Worm (Caenorhabditis elegans) whole organism, L4 larva: Measurements from ENCODE around the gene srh-298.
"Not testable (repeated sequence)": the region's sequence is repeated elsewhere in the genome, so short reads cannot be mapped to it uniquely, and the experiment has no call there.

ENCODE experiments used
- R02D3.7 ChIP-seq: fragments of 150-350 bp; sonication (generic microtip); optimal IDR thresholded peaks from 3 replicates; lab custom pipeline; 2014; ENCODE audit warnings: missing biosample characterization, missing genetic modification characterization
- ceh-44 ChIP-seq: fragments of 200-800 bp; sonication (Bioruptor generic); IDR thresholded peaks from 2 replicates; pipeline ENCODE4 v1.3.6; 2022; ENCODE audit warnings: missing genetic modification reagents, missing genetic modification characterization, missing compliant biosample characterization
- fos-1 ChIP-seq: fragments of 150-350 bp; optimal IDR thresholded peaks from 2 replicates; lab custom pipeline; 2014; ENCODE audit warnings: missing biosample characterization, missing genetic modification characterization
- lin-13 ChIP-seq: fragments of 150-350 bp; optimal IDR thresholded peaks from 2 replicates; lab custom pipeline; 2014; ENCODE audit warnings: missing biosample characterization, missing genetic modification reagents, missing genetic modification characterization
- lir-3 ChIP-seq: sonication (generic microtip); optimal IDR thresholded peaks from 2 replicates; lab custom pipeline; 2016; ENCODE audit warnings: mild to moderate bottlenecking, missing genetic modification characterization, missing compliant biosample characterization
- lsy-2 ChIP-seq, 2 experiments: fragments of 150-350 bp in 1 of 2; sonication (generic microtip) in 1 of 2; optimal IDR thresholded peaks; 2 replicates each; lab custom pipeline; 2014 to 2017; ENCODE audit warnings: missing biosample characterization in 2 of 2, missing genetic modification characterization in 2 of 2
- mep-1 ChIP-seq: fragments of 150-350 bp; sonication (generic microtip); optimal IDR thresholded peaks from 3 replicates; lab custom pipeline; 2014; ENCODE audit warnings: missing biosample characterization, missing genetic modification characterization
- nhr-237 ChIP-seq: sonication (generic microtip); optimal IDR thresholded peaks from 2 replicates; lab custom pipeline; 2017; ENCODE audit warnings: missing biosample characterization, missing genetic modification characterization
- nhr-28 ChIP-seq: fragments of 150-350 bp; optimal IDR thresholded peaks from 2 replicates; lab custom pipeline; 2014; ENCODE audit warnings: missing biosample characterization, missing genetic modification characterization
- spr-3 ChIP-seq: fragments of 200-800 bp; sonication (Bioruptor generic); optimal IDR thresholded peaks from 2 replicates; lab custom pipeline; 2018; ENCODE audit warnings: mild to moderate bottlenecking, missing genetic modification characterization, missing compliant biosample characterization
- tag-97 ChIP-seq: fragments of 200-800 bp; sonication (Bioruptor generic); IDR thresholded peaks from 2 replicates; pipeline ENCODE4 v1.3.6; 2022; ENCODE audit warnings: missing genetic modification characterization, missing compliant biosample characterization
- zfp-3 ChIP-seq: fragments of 200-800 bp; sonication (Bioruptor generic); conservative IDR thresholded peaks from 2 replicates; pipeline ENCODE4 v1.3.6; 2022; ENCODE audit warnings: missing genetic modification reagents, missing genetic modification characterization, missing compliant biosample characterization

DNA sequence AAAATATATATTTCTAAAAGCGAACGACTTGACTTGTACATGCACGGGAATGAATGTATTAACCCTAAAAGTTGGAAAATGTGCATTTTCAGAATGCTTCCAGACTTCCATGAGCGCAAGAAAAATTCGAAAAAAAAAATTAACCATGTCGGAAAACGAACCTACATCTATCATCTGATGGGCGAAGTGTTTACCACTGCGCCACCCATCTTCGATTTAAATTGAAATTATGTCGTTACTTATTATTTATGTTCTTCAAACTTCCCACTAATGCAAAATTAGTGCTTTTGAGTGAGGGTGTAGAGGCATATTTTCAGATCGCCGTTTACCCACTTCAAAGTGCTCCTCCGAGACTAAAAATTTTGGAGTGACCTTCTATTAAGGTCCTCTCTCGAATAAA lies 7.7 kb downstream of the srh-298 start:
- TF ChIP-seq zfp-3 (GFP tag; lab: Robert Waterston, UW); tag-97 (GFP tag; lab: Robert Waterston, UW); lir-3 (tag; lab: Kevin White, UChicago); R02D3.7 (tag; lab: Kevin White, UChicago); mep-1; fos-1 (tag; lab: Kevin White, UChicago); spr-3 (GFP tag; lab: Kevin White, UChicago); lsy-2 (tag; optimal IDR thresholded peaks at IDR 0.05; lab: Kevin White, UChicago); nhr-28 (tag; lab: Kevin White, UChicago); nhr-237; ceh-44; lin-13 (GFP tag; lab: Kevin White, UChicago): not testable (repeated sequence)
